Fruit fly (Drosophila melanogaster) Kc167 (cell line): ENCODE data around the gene GstD9.

Experiments used
- Myc ChIP-seq: fragments of >200 bp; optimal IDR thresholded peaks from 2 replicates; lab custom pipeline; 2017; ENCODE audit warnings: missing external identifiers
- Sin3A ChIP-seq: fragments of >200 bp; optimal IDR thresholded peaks from 2 replicates; lab custom pipeline; 2018; ENCODE audit warnings: missing external identifiers
- psq ChIP-seq: fragments of >200 bp; optimal IDR thresholded peaks from 2 replicates; lab custom pipeline; 2017; ENCODE audit warnings: missing external identifiers
- ttk ChIP-seq: sonication (Bioruptor generic); optimal IDR thresholded peaks from 2 replicates; lab custom pipeline; 2017; ENCODE audit warnings: missing external identifiers

DNA sequence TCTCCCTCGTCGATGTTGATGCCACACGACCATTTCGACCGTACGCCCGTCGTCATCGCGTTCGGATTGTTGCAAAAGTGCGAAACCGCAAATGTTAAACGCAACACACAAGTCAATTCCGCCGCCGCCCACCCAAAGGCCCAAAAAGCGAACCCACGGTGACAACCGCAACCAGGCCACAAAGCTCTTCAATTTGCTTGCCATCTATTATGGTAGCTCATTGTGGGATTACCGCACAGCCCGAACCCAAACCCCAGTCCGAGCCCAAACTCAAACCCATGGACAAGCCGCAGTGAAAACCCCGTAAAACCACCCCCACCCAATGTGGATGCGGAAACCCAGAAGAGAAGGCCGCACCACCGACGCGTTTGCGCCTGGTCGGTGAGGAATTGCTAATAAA lies 37.5 kb downstream of the GstD9 start:
- TF ChIP-seq ttk (lab: Kevin White, UChicago) (no peak), psq (lab: Kevin White, UChicago) (no peak), Myc (no peak), Sin3A (lab: Kevin White, UChicago) (no peak)
